Worm (Caenorhabditis elegans): ENCODE results near the gene ZK892.3.

ce11 chrII:10040834-10041233 is 39.2 kb downstream of the ZK892.3 start, which contains the start of gene ogr-2:
- TF ChIP-seq sea-1 (GFP tag; conservative IDR thresholded peaks at IDR 0.05) (no peak), B0310.2 (tag; optimal IDR thresholded peaks at IDR 0.05) (no peak), hmbx-1 (tag; optimal IDR thresholded peaks at IDR 0.05) (no peak), flt-1 (GFP tag; IDR thresholded peaks at IDR 0.05) (no peak), ceh-36 (tag; optimal IDR thresholded peaks at IDR 0.05) (no peak)
